Worm (Caenorhabditis elegans) whole organism, mixed stage, embryonic: Measurements from ENCODE around the gene F27C8.2.
A peak's percentile ranks its signal among the peaks of the same experiment; 100 is the strongest.

Source experiments
- M03D4.4 ChIP-seq: sonication (generic microtip); optimal IDR thresholded peaks from 2 replicates; lab custom pipeline; 2017; ENCODE audit warnings: mild to moderate bottlenecking, missing genetic modification characterization, missing compliant biosample characterization
- bed-3 ChIP-seq: fragments of 200-800 bp; sonication (Bioruptor generic); optimal IDR thresholded peaks from 3 replicates; lab custom pipeline; 2018; ENCODE audit warnings: mild to moderate bottlenecking, missing genetic modification characterization, moderate library complexity, missing compliant biosample characterization
- blmp-1 ChIP-seq: fragments of 150-350 bp; optimal IDR thresholded peaks from 2 replicates; lab custom pipeline; 2014; ENCODE audit warnings: missing biosample characterization, missing genetic modification characterization
- ceh-39 ChIP-seq: fragments of 150-350 bp; optimal IDR thresholded peaks from 2 replicates; lab custom pipeline; 2014; ENCODE audit warnings: missing biosample characterization, missing genetic modification characterization
- ceh-43 ChIP-seq: fragments of 200-800 bp; sonication (Bioruptor generic); optimal IDR thresholded peaks from 2 replicates; lab custom pipeline; 2018; ENCODE audit warnings: mild to moderate bottlenecking, missing genetic modification characterization, moderate library complexity, missing compliant biosample characterization
- ceh-83 ChIP-seq: fragments of 200-800 bp; sonication (Bioruptor generic); optimal IDR thresholded peaks from 2 replicates; lab custom pipeline; 2018; ENCODE audit warnings: mild to moderate bottlenecking, missing genetic modification characterization, missing compliant biosample characterization
- ces-1 ChIP-seq: fragments of 150-350 bp; optimal IDR thresholded peaks from 2 replicates; lab custom pipeline; 2014; ENCODE audit warnings: missing biosample characterization, missing genetic modification reagents, missing genetic modification characterization
- cnd-1 ChIP-seq: fragments of 200-800 bp; sonication (Bioruptor generic); optimal IDR thresholded peaks from 2 replicates; lab custom pipeline; 2018; ENCODE audit warnings: mild to moderate bottlenecking, missing genetic modification characterization, missing compliant biosample characterization
- drap-1 ChIP-seq: fragments of 200-800 bp; sonication (Bioruptor generic); optimal IDR thresholded peaks from 3 replicates; lab custom pipeline; 2018; ENCODE audit warnings: mild to moderate bottlenecking, missing genetic modification characterization, missing compliant biosample characterization
- elt-3 ChIP-seq: fragments of 150-350 bp; optimal IDR thresholded peaks from 2 replicates; lab custom pipeline; 2014; ENCODE audit warnings: missing biosample characterization, missing genetic modification characterization
- flh-1 ChIP-seq: fragments of 200-800 bp; sonication (Bioruptor generic); optimal IDR thresholded peaks from 2 replicates; lab custom pipeline; 2018; ENCODE audit warnings: mild to moderate bottlenecking, missing genetic modification characterization, moderate library complexity, missing compliant biosample characterization
- ham-2 ChIP-seq: fragments of 200-800 bp; sonication (Bioruptor generic); optimal IDR thresholded peaks from 2 replicates; lab custom pipeline; 2018; ENCODE audit warnings: mild to moderate bottlenecking, missing genetic modification characterization, missing compliant biosample characterization
- hlh-1 ChIP-seq: fragments of 150-350 bp; optimal IDR thresholded peaks from 2 replicates; lab custom pipeline; 2014; ENCODE audit warnings: missing biosample characterization, missing genetic modification reagents, missing genetic modification characterization
- mab-5 ChIP-seq: fragments of 150-350 bp; optimal IDR thresholded peaks from 2 replicates; lab custom pipeline; 2014; ENCODE audit warnings: missing biosample characterization, missing genetic modification characterization
- mls-2 ChIP-seq: sonication (generic microtip); optimal IDR thresholded peaks from 2 replicates; lab custom pipeline; 2016; ENCODE audit warnings: mild to moderate bottlenecking, missing genetic modification characterization, moderate library complexity, missing compliant biosample characterization
- nhr-12 ChIP-seq: fragments of 150-350 bp; optimal IDR thresholded peaks from 2 replicates; lab custom pipeline; 2014; ENCODE audit warnings: missing biosample characterization, missing genetic modification characterization
- nhr-2 ChIP-seq: fragments of 150-350 bp; optimal IDR thresholded peaks from 2 replicates; lab custom pipeline; 2014; ENCODE audit warnings: missing biosample characterization, missing genetic modification characterization
- nhr-237 ChIP-seq: fragments of 150-350 bp; optimal IDR thresholded peaks from 2 replicates; lab custom pipeline; 2014; ENCODE audit warnings: missing biosample characterization, missing genetic modification characterization
- nhr-28 ChIP-seq: fragments of 150-350 bp; optimal IDR thresholded peaks from 2 replicates; lab custom pipeline; 2014; ENCODE audit warnings: missing biosample characterization, missing genetic modification characterization
- nhr-76 ChIP-seq: sonication (generic microtip); optimal IDR thresholded peaks from 2 replicates; lab custom pipeline; 2017; ENCODE audit warnings: missing biosample characterization, missing genetic modification characterization
- pha-4 ChIP-seq: fragments of 150-350 bp; optimal IDR thresholded peaks from 2 replicates; lab custom pipeline; 2018; ENCODE audit warnings: missing biosample characterization, missing genetic modification reagents, missing genetic modification characterization
- sem-2 ChIP-seq: fragments of 200-800 bp; sonication (Bioruptor generic); optimal IDR thresholded peaks from 2 replicates; lab custom pipeline; 2018; ENCODE audit warnings: mild to moderate bottlenecking, missing genetic modification characterization, missing compliant biosample characterization
- snpc-4 ChIP-seq: fragments of 150-350 bp; optimal IDR thresholded peaks from 2 replicates; lab custom pipeline; 2014; ENCODE audit warnings: missing biosample characterization, missing genetic modification characterization
- sptf-1 ChIP-seq: sonication (generic microtip); optimal IDR thresholded peaks from 2 replicates; lab custom pipeline; 2017; ENCODE audit warnings: mild to moderate bottlenecking, missing genetic modification characterization, moderate library complexity, missing compliant biosample characterization
- tbx-8 ChIP-seq: fragments of 200-800 bp; sonication (Bioruptor generic); optimal IDR thresholded peaks from 2 replicates; lab custom pipeline; 2018; ENCODE audit warnings: mild to moderate bottlenecking, missing genetic modification characterization, moderate library complexity, missing compliant biosample characterization
- unc-120 ChIP-seq: sonication (generic microtip); optimal IDR thresholded peaks from 2 replicates; lab custom pipeline; 2017; ENCODE audit warnings: missing genetic modification characterization, missing compliant biosample characterization; ENCODE audit not compliant: poor library complexity, severe bottlenecking
- unc-39 ChIP-seq: fragments of 150-350 bp; optimal IDR thresholded peaks from 2 replicates; lab custom pipeline; 2014; ENCODE audit warnings: missing biosample characterization, missing genetic modification characterization
- unc-62 ChIP-seq: fragments of 150-350 bp; optimal IDR thresholded peaks from 2 replicates; lab custom pipeline; 2014; ENCODE audit warnings: missing biosample characterization, missing genetic modification reagents, missing genetic modification characterization
- zip-8 ChIP-seq: fragments of 150-350 bp; optimal IDR thresholded peaks from 2 replicates; lab custom pipeline; 2014; ENCODE audit warnings: missing biosample characterization, missing genetic modification characterization

Gene F27C8.2

ce11 chrIV:9632966-9633494 lies 36.9 kb downstream of the F27C8.2 start:
- TF ChIP-seq blmp-1 (tag; lab: Kevin White, UChicago) (no peak), nhr-2 (tag; lab: Kevin White, UChicago) (no peak)
- TF ChIP-seq, all 35 proteins: peak for 0

ce11 chrIV:9633889-9634288 lies 37.7 kb downstream of the F27C8.2 start:
- no peak for TF ChIP-seq mls-2 (tag; lab: Kevin White, UChicago)
- TF ChIP-seq pha-4 (tag; lab: Kevin White, UChicago): no peak
- TF ChIP-seq zip-8 (tag; lab: Kevin White, UChicago): no peak
- TF ChIP-seq nhr-76 (tag; lab: Kevin White, UChicago): no peak
- no peak for TF ChIP-seq unc-120 (tag; lab: Kevin White, UChicago)
- no peak for TF ChIP-seq ces-1 (GFP tag; lab: Kevin White, UChicago)
- TF ChIP-seq M03D4.4 (tag; lab: Kevin White, UChicago): no peak

- TF ChIP-seq snpc-4 (tag; lab: Kevin White, UChicago) (no peak), cnd-1 (tag; lab: Kevin White, UChicago) (no peak), blmp-1 (tag; lab: Kevin White, UChicago) (no peak), nhr-28 (no peak), drap-1 (no peak), sptf-1 (no peak), nhr-12 (no peak), ceh-83 (GFP tag; lab: Kevin White, UChicago) (no peak), sem-2 (GFP tag; lab: Kevin White, UChicago) (no peak), ceh-39 (tag; lab: Kevin White, UChicago) (no peak), nhr-237 (tag; lab: Kevin White, UChicago) (no peak), unc-62 (no peak), unc-120 (tag; lab: Kevin White, UChicago) (no peak), nhr-2 (tag; lab: Kevin White, UChicago) (no peak), mls-2 (tag; lab: Kevin White, UChicago) (no peak)
These were observed 38.7 kb downstream of the F27C8.2 start, which contains the start of gene mca-1 for ce11 chrIV:9634848-9635247. Gene mca-1 (minus strand): TSS chrIV:9634948.

ce11 chrIV:9641925-9642324 lies 45.8 kb downstream of the F27C8.2 start, which contains the start of gene del-2:
Gene del-2 (minus strand): TSS chrIV:9642025.
- TF ChIP-seq M03D4.4 (tag; lab: Kevin White, UChicago) (no peak), ham-2 (GFP tag; lab: Kevin White, UChicago) (peak; percentile 26), ces-1 (GFP tag; lab: Kevin White, UChicago) (peak; percentile 26), blmp-1 (tag; lab: Kevin White, UChicago) (no peak)
- TF ChIP-seq, all 35 proteins: peak for 2

- no peak for TF ChIP-seq flh-1 (GFP tag; lab: Kevin White, UChicago)
- TF ChIP-seq cnd-1 (tag; lab: Kevin White, UChicago): no peak
- no peak for TF ChIP-seq blmp-1 (tag; lab: Kevin White, UChicago)
- no peak for TF ChIP-seq unc-120 (tag; lab: Kevin White, UChicago)
- TF ChIP-seq unc-39 (tag; lab: Kevin White, UChicago): no peak
- no peak for TF ChIP-seq ceh-43 (GFP tag; lab: Kevin White, UChicago)
- TF ChIP-seq zip-8 (tag; lab: Kevin White, UChicago): no peak
- no peak for TF ChIP-seq hlh-1
- TF ChIP-seq tbx-8 (GFP tag; lab: Kevin White, UChicago): no peak
- TF ChIP-seq mab-5 (tag; lab: Kevin White, UChicago): no peak
- TF ChIP-seq unc-62: no peak
- TF ChIP-seq sptf-1: no peak
- no peak for TF ChIP-seq elt-3 (tag; lab: Kevin White, UChicago)
- TF ChIP-seq nhr-76 (tag; lab: Kevin White, UChicago): no peak
- TF ChIP-seq snpc-4 (tag; lab: Kevin White, UChicago): no peak
- no peak for TF ChIP-seq bed-3
- TF ChIP-seq, all 35 proteins: peak for 0
These were observed 47.0 kb downstream of the F27C8.2 start, which contains the start of gene degl-2 for ce11 chrIV:9643188-9643587. Gene degl-2 (plus strand): TSS chrIV:9643488.
